Worm (Caenorhabditis elegans) whole organism, young adult: ENCODE results near the gene sahd-1.

Source experiments
- F39B2.1 ChIP-seq: fragments of 200-800 bp; sonication (Bioruptor generic); IDR thresholded peaks from 2 replicates; pipeline ENCODE4 v1.3.6; 2022; ENCODE audit warnings: missing genetic modification reagents, missing genetic modification characterization, missing compliant biosample characterization
- ZK185.1 ChIP-seq: sonication (generic microtip); optimal IDR thresholded peaks from 2 replicates; lab custom pipeline; 2016; ENCODE audit warnings: mild to moderate bottlenecking, missing genetic modification characterization, missing compliant biosample characterization; ENCODE audit not compliant: poor library complexity, severe bottlenecking
- ama-1 ChIP-seq, 3 experiments: fragments of 150-350 bp in 1 of 3; sonication (generic microtip) in 2 of 3; optimal IDR thresholded peaks; 2 replicates each; lab custom pipeline; 2014 to 2018; ENCODE audit warnings: missing biosample characterization in 2 of 3, missing genetic modification characterization in 2 of 3, missing genetic modification reagents in 2 of 3
- aptf-3 ChIP-seq: fragments of 200-800 bp; sonication (Bioruptor generic); IDR thresholded peaks from 2 replicates; pipeline ENCODE4 v1.3.6; 2022; ENCODE audit warnings: missing genetic modification characterization, missing compliant biosample characterization
- ceh-27 ChIP-seq: fragments of 200-800 bp; sonication (Bioruptor generic); optimal IDR thresholded peaks from 2 replicates; lab custom pipeline; 2018; ENCODE audit warnings: mild to moderate bottlenecking, missing genetic modification characterization, moderate library complexity, missing compliant biosample characterization
- ceh-40 ChIP-seq: fragments of 200-800 bp; sonication (Bioruptor generic); IDR thresholded peaks from 2 replicates; pipeline ENCODE4 v1.3.6; 2022; ENCODE audit warnings: missing genetic modification characterization, missing compliant biosample characterization
- egrh-3 ChIP-seq: fragments of 200-800 bp; sonication (Bioruptor generic); IDR thresholded peaks from 2 replicates; pipeline ENCODE4 v1.3.6; 2022; ENCODE audit warnings: missing genetic modification reagents, missing genetic modification characterization, missing compliant biosample characterization
- gei-17 ChIP-seq: fragments of 200-800 bp; sonication (Bioruptor generic); optimal IDR thresholded peaks from 2 replicates; lab custom pipeline; 2018; ENCODE audit warnings: mild to moderate bottlenecking, missing genetic modification characterization, missing compliant biosample characterization
- lsy-27 ChIP-seq: sonication (generic microtip); optimal IDR thresholded peaks from 2 replicates; lab custom pipeline; 2017; ENCODE audit warnings: missing genetic modification characterization, mild to moderate bottlenecking, missing compliant biosample characterization, antibody characterized with exemption, missing genotype, borderline replicate concordance; ENCODE audit not compliant: insufficient read depth
- zfh-2 ChIP-seq: fragments of 200-800 bp; sonication (Bioruptor generic); conservative IDR thresholded peaks from 2 replicates; pipeline ENCODE4 v1.3.6; 2022; ENCODE audit warnings: missing genetic modification reagents, missing genetic modification characterization, missing compliant biosample characterization

DNA sequence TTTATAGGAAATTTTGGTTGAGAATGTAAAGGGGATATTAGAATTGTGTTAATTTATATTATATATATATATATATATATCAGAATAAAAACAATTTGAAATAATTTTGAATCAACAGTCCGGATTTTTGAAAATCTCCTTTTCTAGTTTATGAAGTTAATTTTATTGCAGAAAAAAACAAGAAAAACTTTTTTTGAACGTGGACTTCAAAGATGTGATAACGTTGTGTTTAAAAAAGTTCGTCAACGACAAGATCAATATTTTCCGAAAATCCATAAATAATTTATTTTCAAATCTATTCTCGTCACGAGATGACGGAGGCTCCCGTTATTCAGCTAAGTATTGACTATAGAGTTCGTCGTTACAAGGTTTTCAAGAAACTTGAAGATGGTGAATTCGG is 22.8 kb upstream of the sahd-1 start, which contains the start of gene C17C3.11:
- TF ChIP-seq ZK185.1 (tag; lab: Kevin White, UChicago) (no peak), gei-17 (GFP tag; lab: Kevin White, UChicago) (no peak), aptf-3 (GFP tag; lab: Robert Waterston, UW) (no peak), egrh-3 (GFP tag; lab: Robert Waterston, UW) (no peak), lsy-27 (tag; lab: Kevin White, UChicago) (no peak), F39B2.1 (GFP tag; lab: Robert Waterston, UW) (no peak), ceh-40 (GFP tag; lab: Robert Waterston, UW) (no peak), ama-1 (optimal IDR thresholded peaks at IDR 0.05; lab: Kevin White, UChicago) (no peak), ama-1 (GFP tag; optimal IDR thresholded peaks at IDR 0.05; lab: Kevin White, UChicago) (no peak), zfh-2 (GFP tag; lab: Robert Waterston, UW) (no peak), ceh-27 (GFP tag; lab: Kevin White, UChicago) (no peak)
